Worm (Caenorhabditis elegans) whole organism, L4 larva: Measurements from ENCODE around the gene cest-9.1.

Experiments
- F37D6.2 ChIP-seq: sonication (generic microtip); optimal IDR thresholded peaks from 2 replicates; lab custom pipeline; 2016; ENCODE audit warnings: mild to moderate bottlenecking, missing genetic modification characterization, missing compliant biosample characterization
- F44E2.7 ChIP-seq: fragments of 200-800 bp; sonication (Bioruptor generic); IDR thresholded peaks from 2 replicates; pipeline ENCODE4 v2.1.2; 2022; ENCODE audit warnings: missing genetic modification characterization, missing compliant biosample characterization
- F49E8.2 ChIP-seq: sonication (generic microtip); optimal IDR thresholded peaks from 2 replicates; lab custom pipeline; 2016; ENCODE audit warnings: missing compliant biosample characterization, mild to moderate bottlenecking, missing genetic modification characterization, borderline replicate concordance
- T20F7.1 ChIP-seq: fragments of 200-800 bp; sonication (Bioruptor generic); optimal IDR thresholded peaks from 2 replicates; lab custom pipeline; 2018; ENCODE audit warnings: mild to moderate bottlenecking, missing genetic modification characterization, missing compliant biosample characterization
- Y48G9A.11 ChIP-seq: fragments of 200-800 bp; sonication (Bioruptor generic); IDR thresholded peaks from 2 replicates; pipeline ENCODE4 v1.3.6; 2022; ENCODE audit warnings: missing genetic modification reagents, missing genetic modification characterization, missing compliant biosample characterization
- Y75B8A.6 ChIP-seq: fragments of 200-800 bp; sonication (Bioruptor generic); IDR thresholded peaks from 2 replicates; pipeline ENCODE4 v1.3.6; 2022; ENCODE audit warnings: missing genetic modification reagents, missing genetic modification characterization, missing compliant biosample characterization
- aly-2 ChIP-seq: sonication (generic microtip); optimal IDR thresholded peaks from 2 replicates; lab custom pipeline; 2018; ENCODE audit warnings: missing biosample characterization, missing genetic modification characterization
- arid-1 ChIP-seq: fragments of 200-800 bp; sonication (Bioruptor generic); conservative IDR thresholded peaks from 2 replicates; pipeline ENCODE4 v1.3.6; 2022; ENCODE audit warnings: missing genetic modification reagents, missing genetic modification characterization, missing compliant biosample characterization
- ceh-20 ChIP-seq: fragments of 200-800 bp; sonication (Bioruptor generic); IDR thresholded peaks from 2 replicates; pipeline ENCODE4 v1.3.6; 2022; ENCODE audit warnings: missing genetic modification reagents, missing genetic modification characterization, missing compliant biosample characterization
- ceh-28 ChIP-seq: fragments of 150-350 bp; optimal IDR thresholded peaks from 2 replicates; lab custom pipeline; 2014; ENCODE audit warnings: missing biosample characterization, missing genetic modification reagents, missing genetic modification characterization
- ceh-32 ChIP-seq: sonication (generic microtip); optimal IDR thresholded peaks from 2 replicates; lab custom pipeline; 2016; ENCODE audit warnings: mild to moderate bottlenecking, missing genetic modification characterization, missing compliant biosample characterization; ENCODE audit not compliant: poor library complexity
- ceh-82 ChIP-seq: sonication (generic microtip); optimal IDR thresholded peaks from 2 replicates; lab custom pipeline; 2017; ENCODE audit warnings: missing biosample characterization, missing genetic modification characterization
- ces-1 ChIP-seq: fragments of 150-350 bp; sonication (generic microtip); optimal IDR thresholded peaks from 4 replicates; lab custom pipeline; 2014; ENCODE audit warnings: missing biosample characterization, missing genetic modification reagents, missing genetic modification characterization
- daf-12 ChIP-seq: fragments of 150-350 bp; optimal IDR thresholded peaks from 2 replicates; lab custom pipeline; 2014; ENCODE audit warnings: missing biosample characterization, missing genetic modification reagents, missing genetic modification characterization
- daf-19 ChIP-seq: fragments of 200-800 bp; sonication (Bioruptor generic); conservative IDR thresholded peaks from 2 replicates; pipeline ENCODE4 v1.3.6; 2022; ENCODE audit warnings: missing genetic modification characterization, missing compliant biosample characterization
- dmd-6 ChIP-seq: fragments of 200-800 bp; sonication (Bioruptor generic); IDR thresholded peaks from 2 replicates; pipeline ENCODE4 v1.3.6; 2022; ENCODE audit warnings: missing genetic modification reagents, missing genetic modification characterization, missing compliant biosample characterization
- dmd-8 ChIP-seq: fragments of 200-800 bp; sonication (Bioruptor generic); IDR thresholded peaks from 2 replicates; pipeline ENCODE4 v1.3.6; 2022; ENCODE audit warnings: missing genetic modification characterization, missing compliant biosample characterization
- duxl-1 ChIP-seq: sonication (generic microtip); optimal IDR thresholded peaks from 2 replicates; lab custom pipeline; 2016; ENCODE audit warnings: mild to moderate bottlenecking, missing genetic modification characterization, moderate library complexity, missing compliant biosample characterization; ENCODE audit not compliant: poor library complexity
- dve-1 ChIP-seq: sonication (generic microtip); optimal IDR thresholded peaks from 2 replicates; lab custom pipeline; 2017; ENCODE audit warnings: antibody characterized with exemption, mild to moderate bottlenecking, missing genetic modification characterization, missing compliant biosample characterization; ENCODE audit not compliant: insufficient read depth
- fkh-10 ChIP-seq: fragments of 150-350 bp; optimal IDR thresholded peaks from 2 replicates; lab custom pipeline; 2014; ENCODE audit warnings: missing biosample characterization, missing genetic modification reagents, missing genetic modification characterization
- hif-1 ChIP-seq, 2 experiments: sonication (generic microtip); optimal IDR thresholded peaks; 2 replicates each; lab custom pipeline; 2016 to 2017; ENCODE audit warnings: missing compliant biosample characterization in 2 of 2, missing genetic modification characterization in 2 of 2, missing genetic modification reagents in 2 of 2, missing genotype in 2 of 2, mild to moderate bottlenecking in 1 of 2
- hlh-30 ChIP-seq: sonication (generic microtip); optimal IDR thresholded peaks from 2 replicates; lab custom pipeline; 2017; ENCODE audit warnings: antibody characterized with exemption, mild to moderate bottlenecking, missing genetic modification characterization, missing compliant biosample characterization; ENCODE audit not compliant: insufficient read depth
- lin-1 ChIP-seq: fragments of 200-800 bp; sonication (Bioruptor generic); IDR thresholded peaks from 2 replicates; pipeline ENCODE4 v1.3.6; 2022; ENCODE audit warnings: missing genetic modification reagents, missing genetic modification characterization, missing compliant biosample characterization
- lin-13 ChIP-seq: fragments of 150-350 bp; optimal IDR thresholded peaks from 2 replicates; lab custom pipeline; 2014; ENCODE audit warnings: missing biosample characterization, missing genetic modification reagents, missing genetic modification characterization
- lsy-2 ChIP-seq, 2 experiments: fragments of 150-350 bp in 1 of 2; sonication (generic microtip) in 1 of 2; optimal IDR thresholded peaks; 2 replicates each; lab custom pipeline; 2014 to 2017; ENCODE audit warnings: missing biosample characterization in 2 of 2, missing genetic modification characterization in 2 of 2
- madf-5 ChIP-seq, 2 experiments: fragments of 200-800 bp; sonication (Bioruptor generic); IDR thresholded peaks; 2 replicates each; pipeline ENCODE4 v1.3.6; 2022; ENCODE audit warnings: missing compliant biosample characterization in 2 of 2, missing genetic modification characterization in 2 of 2
- madf-9 ChIP-seq: fragments of 200-800 bp; sonication (Bioruptor generic); conservative IDR thresholded peaks from 2 replicates; pipeline ENCODE4 v1.3.6; 2022; ENCODE audit warnings: missing genetic modification reagents, missing genetic modification characterization, missing compliant biosample characterization
- mdt-29 ChIP-seq: fragments of 200-800 bp; sonication (Bioruptor generic); IDR thresholded peaks from 2 replicates; pipeline ENCODE4 v1.3.6; 2022; ENCODE audit warnings: missing genetic modification reagents, missing genetic modification characterization, missing compliant biosample characterization
- mep-1 ChIP-seq: fragments of 150-350 bp; sonication (generic microtip); optimal IDR thresholded peaks from 3 replicates; lab custom pipeline; 2014; ENCODE audit warnings: missing biosample characterization, missing genetic modification characterization
- mxl-3 ChIP-seq: fragments of 200-800 bp; sonication (Bioruptor generic); optimal IDR thresholded peaks from 2 replicates; lab custom pipeline; 2018; ENCODE audit warnings: mild to moderate bottlenecking, missing genetic modification characterization, missing compliant biosample characterization
- nhr-102 ChIP-seq: sonication (generic microtip); optimal IDR thresholded peaks from 2 replicates; lab custom pipeline; 2016; ENCODE audit warnings: mild to moderate bottlenecking, missing genetic modification characterization, moderate library complexity, missing compliant biosample characterization
- nhr-237 ChIP-seq: sonication (generic microtip); optimal IDR thresholded peaks from 2 replicates; lab custom pipeline; 2017; ENCODE audit warnings: missing biosample characterization, missing genetic modification characterization
- nhr-25 ChIP-seq: sonication (generic microtip); optimal IDR thresholded peaks from 2 replicates; lab custom pipeline; 2017; ENCODE audit warnings: missing genetic modification characterization, mild to moderate bottlenecking, missing compliant biosample characterization, antibody characterized with exemption, moderate library complexity, borderline replicate concordance; ENCODE audit not compliant: insufficient read depth
- nhr-41 ChIP-seq: fragments of 200-800 bp; sonication (Bioruptor generic); IDR thresholded peaks from 2 replicates; pipeline ENCODE4 v1.3.6; 2022; ENCODE audit warnings: missing genetic modification reagents, missing genetic modification characterization, missing compliant biosample characterization
- nhr-48 ChIP-seq: sonication (generic microtip); optimal IDR thresholded peaks from 2 replicates; lab custom pipeline; 2016; ENCODE audit warnings: mild to moderate bottlenecking, missing genetic modification characterization, missing compliant biosample characterization
- nhr-6 ChIP-seq: fragments of 150-350 bp; optimal IDR thresholded peaks from 2 replicates; lab custom pipeline; 2014; ENCODE audit warnings: missing biosample characterization, missing genetic modification characterization
- nhr-76 ChIP-seq: fragments of 150-350 bp; optimal IDR thresholded peaks from 2 replicates; lab custom pipeline; 2014; ENCODE audit warnings: missing biosample characterization, missing genetic modification characterization
- nhr-77 ChIP-seq: fragments of 150-350 bp; optimal IDR thresholded peaks from 2 replicates; lab custom pipeline; 2014; ENCODE audit warnings: missing biosample characterization, missing genetic modification characterization
- pha-4 ChIP-seq, 2 experiments: fragments of 150-350 bp in 1 of 2; fragments of 200-800 bp in 1 of 2; sonication (Bioruptor generic) in 1 of 2; IDR thresholded peaks in 1 of 2; optimal IDR thresholded peaks in 1 of 2; 2 replicates each; pipeline versions ENCODE4 v1.3.6 to Lab custom; 2014 to 2022; ENCODE audit warnings: missing genetic modification characterization in 2 of 2, missing genetic modification reagents in 2 of 2, missing biosample characterization in 1 of 2, missing compliant biosample characterization in 1 of 2
- sdz-12 ChIP-seq: fragments of 200-800 bp; sonication (Bioruptor generic); optimal IDR thresholded peaks from 2 replicates; lab custom pipeline; 2018; ENCODE audit warnings: mild to moderate bottlenecking, missing genetic modification characterization, missing compliant biosample characterization
- set-16 ChIP-seq: fragments of 200-800 bp; sonication (Bioruptor generic); IDR thresholded peaks from 2 replicates; pipeline ENCODE4 v1.3.6; 2022; ENCODE audit warnings: missing genetic modification reagents, missing genetic modification characterization, missing compliant biosample characterization
- spr-1 ChIP-seq: sonication (generic microtip); optimal IDR thresholded peaks from 2 replicates; lab custom pipeline; 2016; ENCODE audit warnings: mild to moderate bottlenecking, missing genetic modification characterization, missing compliant biosample characterization
- tag-97 ChIP-seq: fragments of 200-800 bp; sonication (Bioruptor generic); IDR thresholded peaks from 2 replicates; pipeline ENCODE4 v1.3.6; 2022; ENCODE audit warnings: missing genetic modification characterization, missing compliant biosample characterization
- tra-1 ChIP-seq: fragments of 200-800 bp; sonication (Bioruptor generic); IDR thresholded peaks from 2 replicates; pipeline ENCODE4 v1.3.6; 2022; ENCODE audit warnings: missing genetic modification reagents, missing genetic modification characterization, missing compliant biosample characterization
- vab-7 ChIP-seq: fragments of 200-800 bp; sonication (Bioruptor generic); IDR thresholded peaks from 2 replicates; pipeline ENCODE4 v1.3.6; 2022; ENCODE audit warnings: missing genetic modification reagents, missing genetic modification characterization, missing compliant biosample characterization
- zip-11 ChIP-seq: fragments of 200-800 bp; sonication (Bioruptor generic); IDR thresholded peaks from 2 replicates; pipeline ENCODE4 v1.3.6; 2022; ENCODE audit warnings: missing genetic modification characterization, missing compliant biosample characterization
- zip-2 ChIP-seq: fragments of 150-350 bp; optimal IDR thresholded peaks from 2 replicates; lab custom pipeline; 2014; ENCODE audit warnings: missing biosample characterization, missing genetic modification characterization

Gene cest-9.1

DNA sequence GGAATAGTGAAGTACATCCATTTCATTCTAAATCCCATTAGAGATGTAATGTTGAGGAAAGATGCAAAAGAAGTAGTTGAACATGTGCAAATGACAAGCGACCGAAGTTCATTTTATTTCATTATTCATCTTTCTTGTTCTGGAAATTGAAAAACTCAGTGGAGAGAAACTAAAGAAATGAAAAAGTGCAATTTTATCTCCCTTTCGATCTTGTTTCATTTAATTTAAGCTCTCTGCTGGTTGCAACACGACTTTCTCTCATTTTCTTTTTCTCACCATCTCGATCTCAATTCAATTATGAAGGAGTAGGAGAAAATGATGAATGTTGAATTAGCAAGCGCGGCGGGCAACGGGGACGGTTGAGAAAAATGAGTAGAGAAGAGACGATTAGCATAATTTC, 41.6 kb upstream of the cest-9.1 start:
- TF ChIP-seq mep-1 (no peak), lsy-2 (tag; optimal IDR thresholded peaks at IDR 0.05; lab: Kevin White, UChicago) (peak in 1 of 2 experiments; percentile 13), fkh-10 (peak; percentile 27), ces-1 (GFP tag; lab: Kevin White, UChicago) (peak; percentile 73)

- TF ChIP-seq zip-11 (GFP tag; lab: Robert Waterston, UW), result no peak
- TF ChIP-seq lin-13 (GFP tag; lab: Kevin White, UChicago), result no peak
- TF ChIP-seq F44E2.7 (GFP tag; lab: Robert Waterston, UW), result no peak
- no peak for TF ChIP-seq aly-2 (tag; lab: Kevin White, UChicago)
- no peak for TF ChIP-seq nhr-77
- no peak for TF ChIP-seq set-16 (GFP tag; lab: Robert Waterston, UW)
- TF ChIP-seq mxl-3 (GFP tag; lab: Kevin White, UChicago), result no peak
- TF ChIP-seq dmd-8 (GFP tag; lab: Robert Waterston, UW), result no peak
- no peak for TF ChIP-seq madf-5 (GFP tag; IDR thresholded peaks at IDR 0.05; lab: Robert Waterston, UW)
- TF ChIP-seq ceh-20 (GFP tag; lab: Robert Waterston, UW), result peak; percentile 50; the same call in 1 of the 2 replicates
- TF ChIP-seq nhr-25 (tag; lab: Kevin White, UChicago), result no peak
- TF ChIP-seq tra-1 (GFP tag; lab: Robert Waterston, UW), result 0 out of 2 replicates have a peak, but pooled peaks have one; percentile 5
- no peak for TF ChIP-seq nhr-102
- TF ChIP-seq ceh-82 (tag; lab: Kevin White, UChicago), result no peak
- TF ChIP-seq nhr-41 (GFP tag; lab: Robert Waterston, UW), result no peak
- no peak for TF ChIP-seq mdt-29 (GFP tag; lab: Robert Waterston, UW)
- no peak for TF ChIP-seq F37D6.2 (tag; lab: Kevin White, UChicago)
- TF ChIP-seq daf-19, result no peak
- no peak for TF ChIP-seq nhr-6
- TF ChIP-seq Y75B8A.6, result no peak
- TF ChIP-seq nhr-237 (tag; lab: Kevin White, UChicago), result no peak
- no peak for TF ChIP-seq F49E8.2 (tag; lab: Kevin White, UChicago)
- peak; percentile 75 for TF ChIP-seq nhr-48 (tag; lab: Kevin White, UChicago)
- no peak for TF ChIP-seq dve-1 (tag; lab: Kevin White, UChicago)
- TF ChIP-seq dmd-6 (GFP tag; lab: Robert Waterston, UW), result peak; percentile 33
- no peak for TF ChIP-seq pha-4 (GFP tag; IDR thresholded peaks at IDR 0.05; lab: Robert Waterston, UW)
- no peak for TF ChIP-seq pha-4 (tag; optimal IDR thresholded peaks at IDR 0.05; lab: Kevin White, UChicago)
- peak; percentile 76 for TF ChIP-seq hlh-30
- peak in 1 of 2 experiments; percentile 9 for TF ChIP-seq lsy-2 (tag; optimal IDR thresholded peaks at IDR 0.05; lab: Kevin White, UChicago)
- no peak for TF ChIP-seq fkh-10
- no peak for TF ChIP-seq duxl-1
- TF ChIP-seq lin-1 (GFP tag; lab: Robert Waterston, UW), result no peak
- no peak for TF ChIP-seq ceh-28
- TF ChIP-seq madf-9 (GFP tag; lab: Robert Waterston, UW), result no peak
- no peak for TF ChIP-seq Y48G9A.11 (GFP tag; lab: Robert Waterston, UW)
- TF ChIP-seq sdz-12 (GFP tag; lab: Kevin White, UChicago), result no peak
- TF ChIP-seq T20F7.1, result no peak
- no peak for TF ChIP-seq vab-7 (GFP tag; lab: Robert Waterston, UW)
- no peak for TF ChIP-seq zip-2
- no peak for TF ChIP-seq tag-97 (GFP tag; lab: Robert Waterston, UW)
- no peak for TF ChIP-seq spr-1 (tag; lab: Kevin White, UChicago)
- no peak for TF ChIP-seq daf-12 (tag; lab: Kevin White, UChicago)
- TF ChIP-seq arid-1 (GFP tag; lab: Robert Waterston, UW), result no peak
- peak in 1 of 2 experiments; percentile 23 for TF ChIP-seq hif-1 (tag; optimal IDR thresholded peaks at IDR 0.05; lab: Kevin White, UChicago)
- no peak for TF ChIP-seq nhr-76
- TF ChIP-seq ceh-32, result no peak
These were observed 40.0 kb upstream of the cest-9.1 start for ce11 chrX:12185847-12186559.
